Worm (Caenorhabditis elegans) whole organism, midembryonic: Measurements from ENCODE around the gene F40F9.3.

Experiments
- T22C8.4 ChIP-seq: fragments of 200-800 bp; sonication (Bioruptor generic); IDR thresholded peaks from 2 replicates; pipeline ENCODE4 v1.3.6; 2022; ENCODE audit warnings: missing genetic modification characterization, missing compliant biosample characterization
- cog-1 ChIP-seq: sonication (generic microtip); optimal IDR thresholded peaks from 2 replicates; lab custom pipeline; 2016; ENCODE audit warnings: missing genetic modification characterization, missing compliant biosample characterization
- flt-1 ChIP-seq: fragments of 200-800 bp; sonication (Bioruptor generic); IDR thresholded peaks from 2 replicates; pipeline ENCODE4 v1.3.6; 2022; ENCODE audit warnings: missing genetic modification characterization, missing compliant biosample characterization
- klf-2 ChIP-seq: fragments of 200-800 bp; sonication (Bioruptor generic); conservative IDR thresholded peaks from 2 replicates; pipeline ENCODE4 v1.3.6; 2022; ENCODE audit warnings: missing genetic modification reagents, missing genetic modification characterization, missing compliant biosample characterization
- med-1 ChIP-seq: sonication (generic microtip); optimal IDR thresholded peaks from 2 replicates; lab custom pipeline; 2017; ENCODE audit warnings: missing genetic modification characterization, mild to moderate bottlenecking, missing compliant biosample characterization, antibody characterized with exemption, missing genetic modification reagents; ENCODE audit not compliant: insufficient read depth
- ref-1 ChIP-seq: fragments of 200-800 bp; sonication (Bioruptor generic); conservative IDR thresholded peaks from 2 replicates; pipeline ENCODE4 v1.3.6; 2022; ENCODE audit warnings: missing genetic modification reagents, missing genetic modification characterization, missing compliant biosample characterization
- tab-1 ChIP-seq: fragments of 200-800 bp; sonication (Bioruptor generic); IDR thresholded peaks from 2 replicates; pipeline ENCODE4 v1.3.6; 2022; ENCODE audit warnings: missing genetic modification characterization, missing compliant biosample characterization
- ztf-23 ChIP-seq: fragments of 200-800 bp; sonication (Bioruptor generic); IDR thresholded peaks from 2 replicates; pipeline ENCODE4 v1.3.6; 2022; ENCODE audit warnings: missing genetic modification reagents, missing genetic modification characterization, missing compliant biosample characterization
- ztf-29 ChIP-seq: fragments of 200-800 bp; sonication (Bioruptor generic); IDR thresholded peaks from 2 replicates; pipeline ENCODE4 v1.3.6; 2022; ENCODE audit warnings: missing genetic modification reagents, missing genetic modification characterization, missing compliant biosample characterization

The F40F9.3 gene

ce11 chrV:9714909-9715308 lies at the start of gene F40F9.3:
TSS of gene F40F9.3 (plus strand) at chrV:9715209.
- TF ChIP-seq ref-1 (GFP tag; lab: Robert Waterston, UW) (no peak), med-1 (no peak), flt-1 (GFP tag; lab: Robert Waterston, UW) (no peak), ztf-29 (GFP tag; lab: Robert Waterston, UW) (no peak), tab-1 (GFP tag; lab: Robert Waterston, UW) (no peak), ztf-23 (GFP tag; lab: Robert Waterston, UW) (no peak), T22C8.4 (GFP tag; lab: Robert Waterston, UW) (no peak), cog-1 (tag; lab: Kevin White, UChicago) (no peak), klf-2 (GFP tag; lab: Robert Waterston, UW) (no peak)

- no peak for TF ChIP-seq T22C8.4 (GFP tag; lab: Robert Waterston, UW)
- no peak for TF ChIP-seq med-1
- no peak for TF ChIP-seq ref-1 (GFP tag; lab: Robert Waterston, UW)
- no peak for TF ChIP-seq klf-2 (GFP tag; lab: Robert Waterston, UW)
- no peak for TF ChIP-seq cog-1 (tag; lab: Kevin White, UChicago)
- TF ChIP-seq ztf-29 (GFP tag; lab: Robert Waterston, UW): no peak
- no peak for TF ChIP-seq flt-1 (GFP tag; lab: Robert Waterston, UW)
Measured at ce11 chrV:9666394-9666793, 48.6 kb upstream of the F40F9.3 start, which contains the start of gene ZK287.1. TSS of gene ZK287.1 (plus strand) at chrV:9666694.

ce11 chrV:9672495-9672894 lies 42.5 kb upstream of the F40F9.3 start:
- no peak for TF ChIP-seq cog-1 (tag; lab: Kevin White, UChicago)
- no peak for TF ChIP-seq ref-1 (GFP tag; lab: Robert Waterston, UW)
- TF ChIP-seq T22C8.4 (GFP tag; lab: Robert Waterston, UW): no peak
- no peak for TF ChIP-seq med-1
- no peak for TF ChIP-seq flt-1 (GFP tag; lab: Robert Waterston, UW)
- TF ChIP-seq ztf-29 (GFP tag; lab: Robert Waterston, UW): no peak
- no peak for TF ChIP-seq tab-1 (GFP tag; lab: Robert Waterston, UW)
- no peak for TF ChIP-seq klf-2 (GFP tag; lab: Robert Waterston, UW)
- no peak for TF ChIP-seq ztf-23 (GFP tag; lab: Robert Waterston, UW)

ce11 chrV:9673199-9673843 lies 41.7 kb upstream of the F40F9.3 start, which contains the start of gene sulp-8:
TSS of gene sulp-8 (minus strand) at chrV:9673667.
- no peak for TF ChIP-seq ref-1 (GFP tag; lab: Robert Waterston, UW)
- no peak for TF ChIP-seq T22C8.4 (GFP tag; lab: Robert Waterston, UW)
- no peak for TF ChIP-seq cog-1 (tag; lab: Kevin White, UChicago)

ce11 chrV:9677977-9678376 lies 37.0 kb upstream of the F40F9.3 start, which contains the start of gene cthd-1:
TSS of gene cthd-1 (plus strand) at chrV:9678277.
- TF ChIP-seq ref-1 (GFP tag; lab: Robert Waterston, UW) (no peak), T22C8.4 (GFP tag; lab: Robert Waterston, UW) (no peak), cog-1 (tag; lab: Kevin White, UChicago) (no peak), ztf-29 (GFP tag; lab: Robert Waterston, UW) (no peak), klf-2 (GFP tag; lab: Robert Waterston, UW) (no peak), med-1 (no peak), ztf-23 (GFP tag; lab: Robert Waterston, UW) (no peak), tab-1 (GFP tag; lab: Robert Waterston, UW) (no peak), flt-1 (GFP tag; lab: Robert Waterston, UW) (no peak)

ce11 chrV:9679166-9679565 lies 35.8 kb upstream of the F40F9.3 start, which contains the start of gene ZK287.9:
TSS of gene ZK287.9 (plus strand) at chrV:9679357.
- TF ChIP-seq klf-2 (GFP tag; lab: Robert Waterston, UW) (no peak), cog-1 (tag; lab: Kevin White, UChicago) (no peak), ztf-23 (GFP tag; lab: Robert Waterston, UW) (no peak), med-1 (no peak), ztf-29 (GFP tag; lab: Robert Waterston, UW) (no peak), tab-1 (GFP tag; lab: Robert Waterston, UW) (no peak)

- TF ChIP-seq T22C8.4 (GFP tag; lab: Robert Waterston, UW) (no peak), flt-1 (GFP tag; lab: Robert Waterston, UW) (no peak), ztf-29 (GFP tag; lab: Robert Waterston, UW) (no peak), ztf-23 (GFP tag; lab: Robert Waterston, UW) (no peak), med-1 (no peak), ref-1 (GFP tag; lab: Robert Waterston, UW) (no peak)
Measured at ce11 chrV:9680260-9680659, 34.7 kb upstream of the F40F9.3 start.

ce11 chrV:9685559-9685958 lies 29.4 kb upstream of the F40F9.3 start, which contains the start of gene ZK287.4:
TSS of gene ZK287.4 (minus strand) at chrV:9685659.
- TF ChIP-seq flt-1 (GFP tag; lab: Robert Waterston, UW): no peak
- no peak for TF ChIP-seq cog-1 (tag; lab: Kevin White, UChicago)
- no peak for TF ChIP-seq T22C8.4 (GFP tag; lab: Robert Waterston, UW)
- no peak for TF ChIP-seq ref-1 (GFP tag; lab: Robert Waterston, UW)

ce11 chrV:9689364-9689763 lies 25.6 kb upstream of the F40F9.3 start:
- TF ChIP-seq klf-2 (GFP tag; lab: Robert Waterston, UW) (no peak), cog-1 (tag; lab: Kevin White, UChicago) (no peak), tab-1 (GFP tag; lab: Robert Waterston, UW) (no peak), ref-1 (GFP tag; lab: Robert Waterston, UW) (no peak), T22C8.4 (GFP tag; lab: Robert Waterston, UW) (no peak), ztf-23 (GFP tag; lab: Robert Waterston, UW) (no peak)
